Worm (Caenorhabditis elegans) whole organism, L4/young adult: ENCODE data around the gene F28H6.8.

Experiments
- W03F9.2 ChIP-seq: fragments of 150-350 bp; optimal IDR thresholded peaks from 2 replicates; lab custom pipeline; 2014; ENCODE audit warnings: missing biosample characterization, missing genetic modification characterization
- him-1 ChIP-seq: sonication (generic microtip); optimal IDR thresholded peaks from 2 replicates; lab custom pipeline; 2016; ENCODE audit warnings: missing genotype, missing genetic modification reagents, missing genetic modification characterization, missing compliant biosample characterization

DNA sequence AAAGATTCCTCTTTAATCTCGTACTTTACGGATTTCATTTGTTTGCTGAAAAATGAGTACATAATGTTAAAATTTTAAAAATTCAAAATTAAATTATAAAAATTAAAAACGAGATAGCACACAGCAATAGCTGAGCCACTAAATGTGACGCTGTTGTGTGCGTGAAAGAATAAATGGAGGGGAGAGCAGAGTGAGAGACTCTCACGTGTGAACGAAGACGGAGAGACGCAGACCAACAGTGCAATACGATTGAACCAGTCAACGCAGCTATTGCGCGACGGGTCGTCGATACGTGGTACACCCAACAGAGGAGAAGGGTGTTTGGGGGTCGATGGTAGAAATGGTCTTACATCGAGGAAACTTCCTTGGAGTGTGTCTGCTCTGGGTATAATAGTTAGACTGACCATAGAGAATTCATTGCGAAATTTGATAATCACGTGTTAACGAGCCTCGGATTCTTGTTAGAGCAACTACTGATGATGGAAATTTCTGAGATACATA is 35.5 kb downstream of the F28H6.8 start, which contains the start of gene F16B12.4:
- no peak for TF ChIP-seq him-1
- no peak for TF ChIP-seq W03F9.2 (tag; lab: Kevin White, UChicago)
